Fruit fly (Drosophila melanogaster) whole organism, embryonic: Measurements from ENCODE around the gene Iru.

Experiments used
- Adf1 ChIP-seq: fragments of 200-800 bp; sonication (Bioruptor generic); IDR thresholded peaks from 2 replicates; pipeline ENCODE4 v1.3.6; 2022; ENCODE audit warnings: missing biosample characterization, missing genetic modification characterization
- CG12104 ChIP-seq: fragments of 200-800 bp; sonication (Bioruptor generic); optimal IDR thresholded peaks from 3 replicates; lab custom pipeline; 2016; ENCODE audit warnings: missing biosample characterization, missing genetic modification characterization
- CG1602 ChIP-seq: fragments of 200-800 bp; sonication (Bioruptor generic); optimal IDR thresholded peaks from 3 replicates; lab custom pipeline; 2016; ENCODE audit warnings: missing biosample characterization, missing genetic modification characterization
- CG16779 ChIP-seq: fragments of 200-800 bp; sonication (Bioruptor generic); IDR thresholded peaks from 2 replicates; pipeline ENCODE4 v1.3.6; 2022; ENCODE audit warnings: missing biosample characterization, missing genetic modification characterization
- CG17829 ChIP-seq: fragments of 200-800 bp; optimal IDR thresholded peaks from 2 replicates; lab custom pipeline; 2019; ENCODE audit warnings: missing biosample characterization, mild to moderate bottlenecking, missing genetic modification characterization, moderate library complexity
- CG1792 ChIP-seq: fragments of 200-800 bp; sonication (Bioruptor generic); optimal IDR thresholded peaks from 2 replicates; lab custom pipeline; 2016; ENCODE audit warnings: missing biosample characterization, missing genetic modification characterization
- CG18764 ChIP-seq: fragments of 200-800 bp; sonication (Bioruptor generic); optimal IDR thresholded peaks from 3 replicates; lab custom pipeline; 2016; ENCODE audit warnings: missing biosample characterization, missing genetic modification characterization
- CG2202 ChIP-seq: fragments of 200-800 bp; sonication (Bioruptor generic); optimal IDR thresholded peaks from 2 replicates; lab custom pipeline; 2018; ENCODE audit warnings: missing biosample characterization, mild to moderate bottlenecking, missing genetic modification characterization
- CG3163 ChIP-seq: fragments of 200-800 bp; sonication (Bioruptor generic); optimal IDR thresholded peaks from 3 replicates; lab custom pipeline; 2016; ENCODE audit warnings: missing biosample characterization, missing genetic modification characterization
- CG32767 ChIP-seq: fragments of 200-800 bp; sonication (Bioruptor generic); IDR thresholded peaks from 2 replicates; pipeline ENCODE4 v1.3.6; 2022; ENCODE audit warnings: missing biosample characterization, missing genetic modification characterization
- CG43689 ChIP-seq: fragments of 200-800 bp; sonication (Bioruptor generic); IDR thresholded peaks from 2 replicates; pipeline ENCODE4 v1.3.6; 2022; ENCODE audit warnings: missing biosample characterization, missing genetic modification characterization
- CG6765 ChIP-seq: fragments of 200-800 bp; sonication (Bioruptor generic); optimal IDR thresholded peaks from 3 replicates; lab custom pipeline; 2017; ENCODE audit warnings: missing biosample characterization, mild to moderate bottlenecking, missing genetic modification characterization
- CG7372 ChIP-seq: fragments of 200-800 bp; sonication (Bioruptor generic); IDR thresholded peaks from 2 replicates; pipeline ENCODE4 v1.3.6; 2022; ENCODE audit warnings: missing biosample characterization, missing genetic modification characterization
- CG7839 ChIP-seq: fragments of 200-800 bp; sonication (Bioruptor generic); optimal IDR thresholded peaks from 3 replicates; lab custom pipeline; 2018; ENCODE audit warnings: missing biosample characterization, mild to moderate bottlenecking, missing genetic modification characterization, moderate library complexity
- CG8765 ChIP-seq: fragments of 200-800 bp; sonication (Bioruptor generic); IDR thresholded peaks from 2 replicates; pipeline ENCODE4 v1.3.6; 2022; ENCODE audit warnings: missing biosample characterization, missing genetic modification characterization
- CG8924 ChIP-seq: fragments of 200-800 bp; optimal IDR thresholded peaks from 3 replicates; lab custom pipeline; 2019; ENCODE audit warnings: missing biosample characterization, mild to moderate bottlenecking, missing genetic modification characterization, moderate library complexity
- D ChIP-seq, 2 experiments: fragments of 200-800 bp in 1 of 2; fragments of >200 bp in 1 of 2; sonication (Bioruptor generic) in 1 of 2; optimal IDR thresholded peaks; 2 replicates in 1 of 2; 3 replicates in 1 of 2; lab custom pipeline; 2017; ENCODE audit warnings: mild to moderate bottlenecking in 1 of 2, missing biosample characterization in 1 of 2, missing genetic modification characterization in 1 of 2, missing genetic modification reagents in 1 of 2
- GATAe ChIP-seq: fragments of 200-800 bp; sonication (Bioruptor generic); conservative IDR thresholded peaks from 2 replicates; pipeline ENCODE4 v1.3.6; 2022; ENCODE audit warnings: missing biosample characterization, missing genetic modification characterization
- Hand ChIP-seq: fragments of 200-800 bp; sonication (Bioruptor generic); optimal IDR thresholded peaks from 2 replicates; lab custom pipeline; 2017; ENCODE audit warnings: mild to moderate bottlenecking, missing biosample characterization, missing genetic modification reagents, missing genetic modification characterization
- Hr39 ChIP-seq: fragments of >200 bp; optimal IDR thresholded peaks from 2 replicates; lab custom pipeline; 2017
- Max ChIP-seq: fragments of 200-800 bp; sonication (Bioruptor generic); optimal IDR thresholded peaks from 2 replicates; lab custom pipeline; 2016; ENCODE audit warnings: missing biosample characterization, mild to moderate bottlenecking, missing genetic modification characterization
- Myb ChIP-seq: fragments of 200-800 bp; sonication (Bioruptor generic); optimal IDR thresholded peaks from 2 replicates; lab custom pipeline; 2016; ENCODE audit warnings: missing biosample characterization, missing genetic modification characterization
- Nf-YA ChIP-seq: fragments of 200-800 bp; sonication (Bioruptor generic); IDR thresholded peaks from 2 replicates; pipeline ENCODE4 v1.3.6; 2022; ENCODE audit warnings: missing biosample characterization, missing genetic modification characterization
- Rx ChIP-seq: fragments of 200-800 bp; sonication (Bioruptor generic); IDR thresholded peaks from 2 replicates; pipeline ENCODE4 v1.3.6; 2022; ENCODE audit warnings: missing biosample characterization, missing genetic modification characterization
- Six4 ChIP-seq: fragments of 200-800 bp; sonication (Bioruptor generic); optimal IDR thresholded peaks from 2 replicates; lab custom pipeline; 2016; ENCODE audit warnings: missing biosample characterization, missing genetic modification characterization
- Sry-β ChIP-seq: fragments of 200-800 bp; sonication (Bioruptor generic); optimal IDR thresholded peaks from 2 replicates; lab custom pipeline; 2018; ENCODE audit warnings: missing biosample characterization, mild to moderate bottlenecking, missing genetic modification characterization, moderate library complexity
- TFAM ChIP-seq: fragments of 200-800 bp; sonication (Bioruptor generic); optimal IDR thresholded peaks from 2 replicates; lab custom pipeline; 2017; ENCODE audit warnings: missing biosample characterization, missing genetic modification characterization, inconsistent platforms
- Trl ChIP-seq, 3 experiments: fragments of >200 bp in 2 of 3; fragments of 200-800 bp in 1 of 3; sonication (Bioruptor generic) in 1 of 3; optimal IDR thresholded peaks; 2 replicates in 1 of 3; 3 replicates in 2 of 3; lab custom pipeline; 2016 to 2017; ENCODE audit warnings: missing biosample characterization in 1 of 3, missing genetic modification characterization in 1 of 3
- aop ChIP-seq: fragments of 200-800 bp; sonication (Bioruptor generic); IDR thresholded peaks from 2 replicates; pipeline ENCODE4 v1.3.6; 2022; ENCODE audit warnings: missing biosample characterization, missing genetic modification characterization
- ato ChIP-seq: fragments of 200-800 bp; sonication (Bioruptor generic); IDR thresholded peaks from 2 replicates; pipeline ENCODE4 v1.3.6; 2022; ENCODE audit warnings: missing biosample characterization, missing genetic modification characterization; ENCODE audit not compliant: partially characterized antibody
- btn ChIP-seq: fragments of 200-800 bp; sonication (Bioruptor generic); optimal IDR thresholded peaks from 2 replicates; lab custom pipeline; 2016; ENCODE audit warnings: missing biosample characterization, missing genetic modification characterization
- cato ChIP-seq: fragments of 200-800 bp; sonication (Bioruptor generic); optimal IDR thresholded peaks from 2 replicates; lab custom pipeline; 2016; ENCODE audit warnings: missing biosample characterization, missing genetic modification characterization, borderline replicate concordance
- chinmo ChIP-seq: fragments of 200-800 bp; sonication (Bioruptor generic); IDR thresholded peaks from 4 replicates; pipeline ENCODE4 v1.3.6; 2022; ENCODE audit warnings: missing biosample characterization, missing genetic modification characterization; ENCODE audit not compliant: partially characterized antibody
- dmrt99B ChIP-seq: fragments of 200-800 bp; sonication (Bioruptor generic); optimal IDR thresholded peaks from 2 replicates; lab custom pipeline; 2018; ENCODE audit warnings: missing biosample characterization, mild to moderate bottlenecking, missing genetic modification characterization, moderate library complexity
- fu2 ChIP-seq: fragments of 200-800 bp; sonication (Bioruptor generic); optimal IDR thresholded peaks from 2 replicates; lab custom pipeline; 2016; ENCODE audit warnings: missing biosample characterization, missing genetic modification characterization
- gfzf ChIP-seq: fragments of 200-800 bp; sonication (Bioruptor generic); optimal IDR thresholded peaks from 2 replicates; lab custom pipeline; 2016; ENCODE audit warnings: missing biosample characterization, mild to moderate bottlenecking, missing genetic modification characterization, moderate library complexity
- gsb ChIP-seq: fragments of 200-800 bp; sonication (Bioruptor generic); IDR thresholded peaks from 2 replicates; pipeline ENCODE4 v1.3.6; 2022; ENCODE audit warnings: missing biosample characterization, missing genetic modification characterization
- gt ChIP-seq: fragments of 200-800 bp; sonication (Bioruptor generic); IDR thresholded peaks from 2 replicates; pipeline ENCODE4 v1.3.6; 2022; ENCODE audit warnings: missing biosample characterization, missing genetic modification characterization
- ken ChIP-seq: fragments of 200-800 bp; sonication (Bioruptor generic); IDR thresholded peaks from 3 replicates; pipeline ENCODE4 v1.3.6; 2022; ENCODE audit warnings: missing biosample characterization, missing genetic modification characterization
- mirr ChIP-seq: fragments of 200-800 bp; sonication (Bioruptor generic); optimal IDR thresholded peaks from 3 replicates; lab custom pipeline; 2018; ENCODE audit warnings: missing biosample characterization, mild to moderate bottlenecking, missing genetic modification characterization
- pros ChIP-seq: fragments of 200-800 bp; sonication (Bioruptor generic); optimal IDR thresholded peaks from 3 replicates; lab custom pipeline; 2019; ENCODE audit warnings: missing biosample characterization, mild to moderate bottlenecking, missing genetic modification characterization, moderate library complexity
- repo ChIP-seq: fragments of 200-800 bp; sonication (Bioruptor generic); optimal IDR thresholded peaks from 2 replicates; lab custom pipeline; 2016; ENCODE audit warnings: missing biosample characterization, missing genetic modification characterization
- sob ChIP-seq: fragments of 200-800 bp; sonication (Bioruptor generic); IDR thresholded peaks from 2 replicates; pipeline ENCODE4 v1.3.6; 2022; ENCODE audit warnings: missing biosample characterization, missing genetic modification characterization
- sqz ChIP-seq: fragments of 200-800 bp; sonication (Bioruptor generic); optimal IDR thresholded peaks from 3 replicates; lab custom pipeline; 2018; ENCODE audit warnings: missing biosample characterization, mild to moderate bottlenecking, missing genetic modification characterization
- trem ChIP-seq: fragments of 200-800 bp; optimal IDR thresholded peaks from 3 replicates; lab custom pipeline; 2019; ENCODE audit warnings: missing biosample characterization, mild to moderate bottlenecking, missing genetic modification characterization, moderate library complexity
- unpg ChIP-seq: fragments of 200-800 bp; sonication (Bioruptor generic); optimal IDR thresholded peaks from 3 replicates; lab custom pipeline; 2018; ENCODE audit warnings: missing biosample characterization, mild to moderate bottlenecking, missing genetic modification characterization, moderate library complexity
- vvl ChIP-seq: fragments of 200-800 bp; sonication (Bioruptor generic); IDR thresholded peaks from 2 replicates; pipeline ENCODE4 v1.3.6; 2022; ENCODE audit warnings: missing biosample characterization, missing genetic modification characterization
- zen2 ChIP-seq: fragments of 200-800 bp; sonication (Bioruptor generic); IDR thresholded peaks from 3 replicates; pipeline ENCODE4 v1.3.6; 2022; ENCODE audit warnings: missing biosample characterization, missing genetic modification characterization; ENCODE audit not compliant: partially characterized antibody
- zfh1 ChIP-seq: fragments of 200-800 bp; sonication (Bioruptor generic); IDR thresholded peaks from 3 replicates; pipeline ENCODE4 v1.3.6; 2022; ENCODE audit warnings: missing biosample characterization, missing genetic modification characterization

Gene Iru

DNA sequence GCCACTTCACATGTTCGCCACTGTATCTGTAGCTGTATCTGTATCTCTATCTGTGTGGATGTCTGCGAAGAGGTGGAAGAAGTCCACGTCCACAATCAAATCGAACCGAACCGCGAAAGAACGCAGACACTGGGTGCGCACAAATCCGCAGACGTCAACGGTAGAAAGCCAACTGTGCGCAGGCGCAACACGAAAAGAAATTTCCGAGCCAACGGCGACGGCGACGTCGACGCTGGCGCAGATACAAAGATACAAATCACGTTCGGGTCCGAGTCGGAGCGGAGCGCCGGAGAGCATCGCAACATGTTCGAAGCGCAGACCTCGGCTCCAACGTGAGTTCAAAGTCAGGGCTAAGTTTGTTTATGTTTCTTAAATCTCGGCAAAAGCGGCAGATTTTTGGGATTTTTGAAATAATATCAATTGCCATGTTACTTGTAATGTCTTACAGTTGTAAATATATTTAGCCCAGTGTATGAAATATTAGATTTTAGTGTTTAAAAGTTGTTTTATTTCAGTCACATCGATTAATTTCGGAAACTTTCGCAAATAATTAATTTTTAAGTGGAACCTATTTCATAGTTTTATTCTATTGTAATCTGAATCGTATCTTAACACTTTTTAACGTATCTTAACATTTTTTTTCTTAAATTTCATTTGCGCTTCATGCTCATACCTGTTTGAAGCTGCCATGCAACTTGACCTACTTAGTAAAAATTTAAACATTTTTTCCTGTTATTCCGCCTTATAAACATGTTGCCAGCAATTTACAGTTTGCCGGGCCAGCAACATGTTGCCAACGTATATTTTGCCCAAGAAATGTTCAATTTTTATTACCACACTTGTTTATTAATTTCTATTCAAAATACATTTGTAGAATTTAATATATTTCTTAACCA lies 43.1 kb upstream of the Iru start, which contains the start of gene ich (continued):
- TF ChIP-seq mirr (GFP tag; lab: Kevin White, UChicago) = no peak
- TF ChIP-seq trem = no peak
- TF ChIP-seq CG8924 (tag; lab: Kevin White, UChicago) = peak; percentile 22
- TF ChIP-seq D (optimal IDR thresholded peaks at IDR 0.05; lab: Kevin White, UChicago) = no peak
- no peak for TF ChIP-seq D (GFP tag; optimal IDR thresholded peaks at IDR 0.05; lab: Kevin White, UChicago)
- TF ChIP-seq chinmo (GFP tag; lab: Robert Waterston, UW) = 0 out of 4 replicates have a peak, but pooled peaks have one; percentile 40
- TF ChIP-seq gfzf = no peak
- TF ChIP-seq CG7839 (tag; lab: Kevin White, UChicago) = no peak
- TF ChIP-seq CG2202 (tag; lab: Kevin White, UChicago) = no peak
- no peak for TF ChIP-seq CG16779
- no peak for TF ChIP-seq CG7372 (GFP tag; lab: Robert Waterston, UW)
- TF ChIP-seq vvl (GFP tag; lab: Robert Waterston, UW) = no peak
- TF ChIP-seq btn = no peak
- TF ChIP-seq gt = no peak
- TF ChIP-seq sqz (GFP tag; lab: Kevin White, UChicago) = no peak
- TF ChIP-seq CG43689 (GFP tag; lab: Robert Waterston, UW) = no peak
- TF ChIP-seq zen2 = no peak
- TF ChIP-seq zfh1 (GFP tag; lab: Robert Waterston, UW) = 0 out of 3 replicates have a peak, but pooled peaks have one; percentile 5
- no peak for TF ChIP-seq aop
- no peak for TF ChIP-seq GATAe
- TF ChIP-seq Myb (GFP tag; lab: Kevin White, UChicago) = no peak
- TF ChIP-seq cato = no peak
- no peak for TF ChIP-seq Hand (GFP tag; lab: Kevin White, UChicago)
- TF ChIP-seq pros = peak; percentile 70
- TF ChIP-seq sob = no peak
- TF ChIP-seq CG6765 (GFP tag; lab: Kevin White, UChicago) = no peak
- TF ChIP-seq Sry-β (GFP tag; lab: Kevin White, UChicago) = no peak
- TF ChIP-seq repo (GFP tag; lab: Kevin White, UChicago) = no peak
- TF ChIP-seq Nf-YA (GFP tag; lab: Robert Waterston, UW) = no peak
- TF ChIP-seq CG32767 (GFP tag; lab: Robert Waterston, UW) = no peak
- TF ChIP-seq fu2 (GFP tag; lab: Kevin White, UChicago) = no peak
- no peak for TF ChIP-seq CG1792 (GFP tag; lab: Kevin White, UChicago)
- TF ChIP-seq gsb (GFP tag; lab: Robert Waterston, UW) = no peak
- TF ChIP-seq TFAM (GFP tag; lab: Kevin White, UChicago) = no peak
- peak; percentile 85 for TF ChIP-seq Adf1
- peak; percentile 48; the same call in 1 of the 2 replicates for TF ChIP-seq CG8765
- TF ChIP-seq Six4 = no peak
- TF ChIP-seq ato (GFP tag; lab: Robert Waterston, UW) = no peak
- TF ChIP-seq CG12104 (GFP tag; lab: Kevin White, UChicago) = no peak
- no peak for TF ChIP-seq CG3163 (GFP tag; lab: Kevin White, UChicago)
- TF ChIP-seq CG1602 (GFP tag; lab: Kevin White, UChicago) = no peak
- TF ChIP-seq CG17829 (tag; lab: Kevin White, UChicago) = peak; percentile 10
- TF ChIP-seq CG18764 (GFP tag; lab: Kevin White, UChicago) = no peak
- no peak for TF ChIP-seq Hr39
- no peak for TF ChIP-seq Max
- peak in 1 of 2 experiments; percentile 8 for TF ChIP-seq Trl (optimal IDR thresholded peaks at IDR 0.05; lab: Kevin White, UChicago)
- TF ChIP-seq Trl (GFP tag; optimal IDR thresholded peaks at IDR 0.05; lab: Kevin White, UChicago) = no peak
- 0 out of 3 replicates have a peak, but pooled peaks have one; percentile 6 for TF ChIP-seq ken (GFP tag; lab: Robert Waterston, UW)
- TF ChIP-seq dmrt99B (tag; lab: Kevin White, UChicago) = no peak
- TF ChIP-seq Rx (GFP tag; lab: Robert Waterston, UW) = no peak
- no peak for TF ChIP-seq unpg (GFP tag; lab: Kevin White, UChicago)
